Fruit fly (Drosophila melanogaster) whole organism, embryonic: Measurements from ENCODE around the gene scpr-C.

Experiments used
- ATbp ChIP-seq: fragments of 200-800 bp; sonication (Bioruptor generic); optimal IDR thresholded peaks from 2 replicates; lab custom pipeline; 2017; ENCODE audit warnings: missing biosample characterization, mild to moderate bottlenecking, missing genetic modification characterization, missing genetic modification reagents
- Atf-2 ChIP-seq: fragments of 200-800 bp; sonication (Bioruptor generic); optimal IDR thresholded peaks from 2 replicates; lab custom pipeline; 2016; ENCODE audit warnings: missing biosample characterization, missing genetic modification characterization
- B-H2 ChIP-seq: fragments of 200-800 bp; sonication (Bioruptor generic); optimal IDR thresholded peaks from 2 replicates; lab custom pipeline; 2018; ENCODE audit warnings: missing biosample characterization, mild to moderate bottlenecking, missing genetic modification characterization
- CG1024 ChIP-seq: fragments of 200-800 bp; sonication (Bioruptor generic); IDR thresholded peaks from 2 replicates; pipeline ENCODE4 v1.3.6; 2022; ENCODE audit warnings: missing biosample characterization, missing genetic modification characterization
- CG10267 ChIP-seq: fragments of 200-800 bp; sonication (Bioruptor generic); optimal IDR thresholded peaks from 2 replicates; lab custom pipeline; 2018; ENCODE audit warnings: missing biosample characterization, mild to moderate bottlenecking, missing genetic modification characterization, moderate library complexity
- CG10366 ChIP-seq: fragments of 200-800 bp; sonication (Bioruptor generic); IDR thresholded peaks from 2 replicates; pipeline ENCODE4 v1.3.6; 2022; ENCODE audit warnings: missing biosample characterization, missing genetic modification characterization
- CG10959 ChIP-seq: fragments of 200-800 bp; sonication (Bioruptor generic); IDR thresholded peaks from 2 replicates; pipeline ENCODE4 v1.3.6; 2022; ENCODE audit warnings: missing biosample characterization, missing genetic modification characterization
- CG10979 ChIP-seq: fragments of 200-800 bp; sonication (Bioruptor generic); optimal IDR thresholded peaks from 2 replicates; lab custom pipeline; 2018; ENCODE audit warnings: missing biosample characterization, mild to moderate bottlenecking, missing genetic modification characterization, moderate library complexity
- CG11247 ChIP-seq: fragments of 200-800 bp; sonication (Bioruptor generic); IDR thresholded peaks from 2 replicates; pipeline ENCODE4 v1.3.6; 2022; ENCODE audit warnings: missing biosample characterization, missing genetic modification characterization
- CG11504 ChIP-seq: fragments of 200-800 bp; sonication (Bioruptor generic); optimal IDR thresholded peaks from 3 replicates; lab custom pipeline; 2019; ENCODE audit warnings: missing biosample characterization, mild to moderate bottlenecking, missing genetic modification characterization, moderate library complexity
- CG11696 ChIP-seq: fragments of 200-800 bp; sonication (Bioruptor generic); IDR thresholded peaks from 2 replicates; pipeline ENCODE4 v1.3.6; 2022; ENCODE audit warnings: missing biosample characterization, missing genetic modification characterization
- CG11723 ChIP-seq: fragments of 200-800 bp; sonication (Bioruptor generic); optimal IDR thresholded peaks from 2 replicates; lab custom pipeline; 2017; ENCODE audit warnings: missing biosample characterization, mild to moderate bottlenecking, missing genetic modification characterization
- CG12155 ChIP-seq: fragments of 200-800 bp; sonication (Bioruptor generic); optimal IDR thresholded peaks from 3 replicates; lab custom pipeline; 2016; ENCODE audit warnings: missing biosample characterization, missing genetic modification characterization
- CG15011 ChIP-seq: fragments of 200-800 bp; sonication (Bioruptor generic); optimal IDR thresholded peaks from 3 replicates; lab custom pipeline; 2018; ENCODE audit warnings: missing biosample characterization, mild to moderate bottlenecking, missing genetic modification characterization
- CG17186 ChIP-seq: fragments of 200-800 bp; sonication (Bioruptor generic); optimal IDR thresholded peaks from 3 replicates; lab custom pipeline; 2017; ENCODE audit warnings: missing biosample characterization, missing genetic modification reagents, missing genetic modification characterization
- CG2199 ChIP-seq: fragments of 200-800 bp; sonication (Bioruptor generic); IDR thresholded peaks from 3 replicates; pipeline ENCODE4 v1.3.6; 2022; ENCODE audit warnings: missing biosample characterization, missing genetic modification characterization
- CG34376 ChIP-seq: fragments of 200-800 bp; sonication (Bioruptor generic); optimal IDR thresholded peaks from 2 replicates; lab custom pipeline; 2018; ENCODE audit warnings: missing biosample characterization, mild to moderate bottlenecking, missing genetic modification characterization
- CG4282 ChIP-seq: fragments of 200-800 bp; sonication (Bioruptor generic); optimal IDR thresholded peaks from 2 replicates; lab custom pipeline; 2016; ENCODE audit warnings: missing biosample characterization, missing genetic modification characterization
- CG4424 ChIP-seq: fragments of 200-800 bp; sonication (Bioruptor generic); optimal IDR thresholded peaks from 3 replicates; lab custom pipeline; 2016; ENCODE audit warnings: missing biosample characterization, missing genetic modification characterization
- CG4617 ChIP-seq: fragments of 200-800 bp; sonication (Bioruptor generic); optimal IDR thresholded peaks from 3 replicates; lab custom pipeline; 2016; ENCODE audit warnings: missing biosample characterization, missing genetic modification characterization, borderline replicate concordance
- CG5953 ChIP-seq: fragments of 200-800 bp; sonication (Bioruptor generic); IDR thresholded peaks from 2 replicates; pipeline ENCODE4 v1.3.6; 2022; ENCODE audit warnings: missing biosample characterization, missing genetic modification characterization
- CG9437 ChIP-seq: fragments of 200-800 bp; sonication (Bioruptor generic); optimal IDR thresholded peaks from 2 replicates; lab custom pipeline; 2018; ENCODE audit warnings: missing biosample characterization, mild to moderate bottlenecking, missing genetic modification characterization
- Chrac-16 ChIP-seq: fragments of 200-800 bp; sonication (Bioruptor generic); optimal IDR thresholded peaks from 3 replicates; lab custom pipeline; 2016; ENCODE audit warnings: missing biosample characterization, missing genetic modification characterization
- Dip3 ChIP-seq: fragments of 200-800 bp; sonication (Bioruptor generic); optimal IDR thresholded peaks from 3 replicates; lab custom pipeline; 2016; ENCODE audit warnings: missing biosample characterization, missing genetic modification characterization
- E2f2 ChIP-seq: fragments of 200-800 bp; sonication (Bioruptor generic); IDR thresholded peaks from 2 replicates; pipeline ENCODE4 v1.3.6; 2022; ENCODE audit warnings: missing biosample characterization, missing genetic modification characterization
- Elba2 ChIP-seq: fragments of 200-800 bp; sonication (Bioruptor generic); optimal IDR thresholded peaks from 3 replicates; lab custom pipeline; 2016; ENCODE audit warnings: missing biosample characterization, missing genetic modification characterization
- Ets65A ChIP-seq: fragments of 200-800 bp; sonication (Bioruptor generic); peaks from one replicate; lab custom pipeline; 2016; ENCODE audit warnings: missing biosample characterization, missing genetic modification characterization
- Ets97D ChIP-seq: fragments of 200-800 bp; sonication (Bioruptor generic); optimal IDR thresholded peaks from 3 replicates; lab custom pipeline; 2016; ENCODE audit warnings: missing biosample characterization, missing genetic modification characterization
- Fer2 ChIP-seq: fragments of 200-800 bp; sonication (Bioruptor generic); optimal IDR thresholded peaks from 2 replicates; lab custom pipeline; 2018; ENCODE audit warnings: missing biosample characterization, mild to moderate bottlenecking, missing genetic modification characterization, moderate library complexity
- Hey ChIP-seq: fragments of 200-800 bp; sonication (Bioruptor generic); optimal IDR thresholded peaks from 3 replicates; lab custom pipeline; 2018; ENCODE audit warnings: missing biosample characterization, mild to moderate bottlenecking, missing genetic modification characterization
- Jarid2 ChIP-seq: fragments of 200-800 bp; sonication (Bioruptor generic); optimal IDR thresholded peaks from 3 replicates; lab custom pipeline; 2017; ENCODE audit warnings: mild to moderate bottlenecking, missing biosample characterization, missing genetic modification reagents, missing genetic modification characterization
- MBD-R2 ChIP-seq: fragments of 200-800 bp; sonication (Bioruptor generic); IDR thresholded peaks from 2 replicates; pipeline ENCODE4 v1.3.6; 2022; ENCODE audit warnings: missing biosample characterization, missing genetic modification characterization
- Ravus ChIP-seq: fragments of 200-800 bp; sonication (Bioruptor generic); IDR thresholded peaks from 2 replicates; pipeline ENCODE4 v1.3.6; 2022; ENCODE audit warnings: missing biosample characterization, missing genetic modification characterization
- Taf1 ChIP-seq: fragments of 200-800 bp; sonication (Bioruptor generic); IDR thresholded peaks from 2 replicates; pipeline ENCODE4 v1.3.6; 2022; ENCODE audit warnings: missing biosample characterization, missing genetic modification characterization
- Trl ChIP-seq, 3 experiments: fragments of >200 bp in 2 of 3; fragments of 200-800 bp in 1 of 3; sonication (Bioruptor generic) in 1 of 3; optimal IDR thresholded peaks; 2 replicates in 1 of 3; 3 replicates in 2 of 3; lab custom pipeline; 2016 to 2017; ENCODE audit warnings: missing biosample characterization in 1 of 3, missing genetic modification characterization in 1 of 3
- chif ChIP-seq, 2 experiments: fragments of 200-800 bp; sonication (Bioruptor generic); optimal IDR thresholded peaks; 3 replicates each; lab custom pipeline; 2016; ENCODE audit warnings: missing biosample characterization in 2 of 2, missing genetic modification characterization in 2 of 2
- croc ChIP-seq: fragments of 200-800 bp; sonication (Bioruptor generic); conservative IDR thresholded peaks from 3 replicates; pipeline ENCODE4 v1.3.6; 2022; ENCODE audit warnings: missing biosample characterization, missing genetic modification characterization
- dm ChIP-seq: fragments of 200-800 bp; sonication (Bioruptor generic); optimal IDR thresholded peaks from 3 replicates; lab custom pipeline; 2016; ENCODE audit warnings: missing biosample characterization, missing genetic modification characterization
- dpn ChIP-seq, 2 experiments: fragments of 200-800 bp; sonication (Bioruptor generic); optimal IDR thresholded peaks; 3 replicates each; lab custom pipeline; 2016; ENCODE audit warnings: missing biosample characterization in 2 of 2, missing genetic modification characterization in 2 of 2
- her ChIP-seq: fragments of 200-800 bp; sonication (Bioruptor generic); optimal IDR thresholded peaks from 2 replicates; lab custom pipeline; 2016; ENCODE audit warnings: missing biosample characterization, missing genetic modification characterization
- hkb ChIP-seq, 2 experiments: fragments of 200-800 bp in 1 of 2; fragments of >200 bp in 1 of 2; sonication (Bioruptor generic) in 1 of 2; IDR thresholded peaks in 1 of 2; optimal IDR thresholded peaks in 1 of 2; 2 replicates each; pipeline versions ENCODE4 v1.3.6 to Lab custom; 2017 to 2022; ENCODE audit warnings: missing biosample characterization in 1 of 2, missing genetic modification characterization in 1 of 2
- kay ChIP-seq: fragments of 200-800 bp; sonication (Bioruptor generic); optimal IDR thresholded peaks from 2 replicates; lab custom pipeline; 2016; ENCODE audit warnings: missing biosample characterization, missing genetic modification characterization
- nmo ChIP-seq: fragments of 200-800 bp; sonication (Bioruptor generic); optimal IDR thresholded peaks from 2 replicates; lab custom pipeline; 2018; ENCODE audit warnings: missing biosample characterization, mild to moderate bottlenecking, missing genetic modification characterization, moderate library complexity
- pb ChIP-seq: fragments of 200-800 bp; sonication (Bioruptor generic); optimal IDR thresholded peaks from 3 replicates; lab custom pipeline; 2016; ENCODE audit warnings: missing biosample characterization, missing genetic modification characterization
- sob ChIP-seq: fragments of 200-800 bp; sonication (Bioruptor generic); IDR thresholded peaks from 2 replicates; pipeline ENCODE4 v1.3.6; 2022; ENCODE audit warnings: missing biosample characterization, missing genetic modification characterization
- stwl ChIP-seq: fragments of 200-800 bp; sonication (Bioruptor generic); optimal IDR thresholded peaks from 3 replicates; lab custom pipeline; 2018; ENCODE audit warnings: missing biosample characterization, mild to moderate bottlenecking, missing genetic modification characterization, moderate library complexity
- wor ChIP-seq: fragments of 200-800 bp; sonication (Bioruptor generic); IDR thresholded peaks from 2 replicates; pipeline ENCODE4 v1.3.6; 2022; ENCODE audit warnings: missing biosample characterization, missing genetic modification characterization
- z ChIP-seq: fragments of 200-800 bp; sonication (Bioruptor generic); IDR thresholded peaks from 3 replicates; pipeline ENCODE4 v1.3.6; 2022; ENCODE audit warnings: missing biosample characterization, missing genetic modification characterization

Gene scpr-C

dm6 chr3R:11219883-11220282 is 5.4 kb upstream of the scpr-C start, which contains the start of gene CG6689 (continued):
- TF ChIP-seq CG4424 (no peak), CG5953 (GFP tag; lab: Robert Waterston, UW) (no peak), CG11723 (GFP tag; lab: Kevin White, UChicago) (no peak), hkb (optimal IDR thresholded peaks at IDR 0.05; lab: Kevin White, UChicago) (no peak), hkb (GFP tag; IDR thresholded peaks at IDR 0.05; lab: Robert Waterston, UW) (no peak), CG4617 (GFP tag; lab: Kevin White, UChicago) (peak; percentile 82), CG34376 (GFP tag; lab: Kevin White, UChicago) (peak; percentile 49), CG2199 (no peak), dpn (GFP tag; optimal IDR thresholded peaks at IDR 0.05; lab: Kevin White, UChicago) (no peak), croc (GFP tag; lab: Robert Waterston, UW) (no peak), CG9437 (GFP tag; lab: Kevin White, UChicago) (no peak), Ravus (GFP tag; lab: Robert Waterston, UW) (no peak), CG1024 (GFP tag; lab: Robert Waterston, UW) (no peak), wor (GFP tag; lab: Robert Waterston, UW) (no peak), chif (GFP tag; optimal IDR thresholded peaks at IDR 0.05; lab: Kevin White, UChicago) (no peak), CG12155 (GFP tag; lab: Kevin White, UChicago) (no peak), pb (GFP tag; lab: Kevin White, UChicago) (no peak), B-H2 (peak; percentile 15)

dm6 chr3R:11221437-11222230 is 3.7 kb upstream of the scpr-C start, which contains the start of the genes CG6693 and RpL3:
CG6693 (minus strand) TSS chr3R:11221639.
RpL3 (plus strand) TSS chr3R:11221894.
- TF ChIP-seq CG15011 (GFP tag; lab: Kevin White, UChicago), result peak; percentile 77
- TF ChIP-seq Ets97D (GFP tag; lab: Kevin White, UChicago), result peak; percentile 98
- TF ChIP-seq CG10959 (GFP tag; lab: Robert Waterston, UW), result peak; percentile 40; the same call in 1 of the 2 replicates
- peak; percentile 49 for TF ChIP-seq stwl (tag; lab: Kevin White, UChicago)
- TF ChIP-seq CG17186, result peak; percentile 80
- TF ChIP-seq CG10979, result peak; percentile 64
- TF ChIP-seq Chrac-16 (GFP tag; lab: Kevin White, UChicago), result no peak
- peak; percentile 73 for TF ChIP-seq CG11247
- peak; percentile 66 for TF ChIP-seq Hey (tag; lab: Kevin White, UChicago)
- peak; percentile 71 for TF ChIP-seq ATbp (GFP tag; lab: Kevin White, UChicago)
- peak; percentile 88 for TF ChIP-seq dm (GFP tag; lab: Kevin White, UChicago)
- TF ChIP-seq CG10267, result peak; percentile 96
- peak; percentile 67 for TF ChIP-seq CG11504 (tag; lab: Kevin White, UChicago)
- peak; percentile 85 for TF ChIP-seq sob
- TF ChIP-seq MBD-R2 (GFP tag; lab: Robert Waterston, UW), result peak; percentile 53
- TF ChIP-seq Jarid2 (GFP tag; lab: Kevin White, UChicago), result peak; percentile 85
- TF ChIP-seq CG10366, result peak; percentile 27; the same call in 1 of the 2 replicates
- TF ChIP-seq Fer2, result peak; percentile 28
- peak; percentile 14 for TF ChIP-seq kay (GFP tag; lab: Kevin White, UChicago)
- TF ChIP-seq CG4282, result peak; percentile 5
- peak; percentile 62 for TF ChIP-seq her (GFP tag; lab: Kevin White, UChicago)
- TF ChIP-seq z (GFP tag; lab: Robert Waterston, UW), result peak; percentile 56; the same call in 1 of the 3 replicates
- peak; percentile 44 for TF ChIP-seq Dip3 (GFP tag; lab: Kevin White, UChicago)
- peak; percentile 82 for TF ChIP-seq E2f2
- peak; percentile 99 for TF ChIP-seq Ets65A (GFP tag; lab: Kevin White, UChicago)
- peak; percentile 70 for TF ChIP-seq nmo
- TF ChIP-seq Elba2 (GFP tag; lab: Kevin White, UChicago), result no peak
- peak in 1 of 2 experiments; percentile 12 for TF ChIP-seq Trl (optimal IDR thresholded peaks at IDR 0.05; lab: Kevin White, UChicago)
- TF ChIP-seq Trl (GFP tag; optimal IDR thresholded peaks at IDR 0.05; lab: Kevin White, UChicago), result peak; percentile 84
- peak; percentile 37 for TF ChIP-seq Taf1
- TF ChIP-seq CG11696, result peak; percentile 72
- TF ChIP-seq Atf-2, result peak; percentile 25
